Fruit fly (Drosophila melanogaster): ENCODE measurements around the gene SsRbeta.

dm6 chr3L:16147819-16148236 lies 18.4 kb downstream of the SsRbeta start:
- TF ChIP-seq CG10669 (GFP tag; optimal IDR thresholded peaks at IDR 0.05): peak; percentile 39
- TF ChIP-seq acj6 (GFP tag; optimal IDR thresholded peaks at IDR 0.05): peak; percentile 48
- peak in 1 of 2 experiments; percentile 59 for TF ChIP-seq salr (GFP tag; optimal IDR thresholded peaks at IDR 0.05)
- 0 out of 3 replicates have a peak, but pooled peaks have one; percentile 10 for TF ChIP-seq CG8119 (GFP tag; IDR thresholded peaks at IDR 0.05)
- peak; percentile 46 for TF ChIP-seq CG8319 (GFP tag; optimal IDR thresholded peaks at IDR 0.05)
- TF ChIP-seq CG7368 (GFP tag; optimal IDR thresholded peaks at IDR 0.05): peak; percentile 20

All from whole organism, prepupa.